Worm (Caenorhabditis elegans) whole organism, L3 larva: ENCODE measurements around the gene spp-28.
A peak's percentile ranks its signal among the peaks of the same experiment; 100 is the strongest.

Source experiments
- R02D3.7 ChIP-seq: fragments of 150-350 bp; optimal IDR thresholded peaks from 2 replicates; lab custom pipeline; 2014; ENCODE audit warnings: missing biosample characterization, missing genetic modification characterization
- ZK546.5 ChIP-seq: sonication (generic microtip); optimal IDR thresholded peaks from 2 replicates; lab custom pipeline; 2017; ENCODE audit warnings: missing biosample characterization, missing genetic modification characterization
- aly-2 ChIP-seq: fragments of 150-350 bp; optimal IDR thresholded peaks from 2 replicates; lab custom pipeline; 2014; ENCODE audit warnings: missing biosample characterization, missing genetic modification characterization
- ama-1 ChIP-seq: fragments of 150-350 bp; optimal IDR thresholded peaks from 2 replicates; lab custom pipeline; 2018
- ceh-16 ChIP-seq: sonication (generic microtip); optimal IDR thresholded peaks from 2 replicates; lab custom pipeline; 2017; ENCODE audit warnings: missing biosample characterization, missing genetic modification characterization
- ceh-28 ChIP-seq: fragments of 150-350 bp; optimal IDR thresholded peaks from 2 replicates; lab custom pipeline; 2014; ENCODE audit warnings: missing biosample characterization, missing genetic modification reagents, missing genetic modification characterization
- ceh-82 ChIP-seq: fragments of 150-350 bp; optimal IDR thresholded peaks from 2 replicates; lab custom pipeline; 2014; ENCODE audit warnings: missing biosample characterization, missing genetic modification characterization
- ceh-9 ChIP-seq: sonication (generic microtip); optimal IDR thresholded peaks from 2 replicates; lab custom pipeline; 2018; ENCODE audit warnings: missing biosample characterization, missing genetic modification characterization
- daf-12 ChIP-seq: fragments of 150-350 bp; optimal IDR thresholded peaks from 2 replicates; lab custom pipeline; 2014; ENCODE audit warnings: missing biosample characterization, missing genetic modification reagents, missing genetic modification characterization
- egl-27 ChIP-seq: sonication (generic microtip); optimal IDR thresholded peaks from 4 replicates; lab custom pipeline; 2017; ENCODE audit warnings: missing biosample characterization, missing genetic modification reagents, missing genetic modification characterization
- egl-5 ChIP-seq: fragments of 150-350 bp; optimal IDR thresholded peaks from 2 replicates; lab custom pipeline; 2017; ENCODE audit warnings: missing biosample characterization, missing genetic modification reagents, missing genetic modification characterization, inconsistent platforms
- elt-2 ChIP-seq: sonication (generic microtip); optimal IDR thresholded peaks from 2 replicates; lab custom pipeline; 2016; ENCODE audit warnings: missing genetic modification reagents, mild to moderate bottlenecking, missing genetic modification characterization, missing compliant biosample characterization
- elt-3 ChIP-seq, 3 experiments: fragments of 150-350 bp in 1 of 3; sonication (generic microtip) in 2 of 3; optimal IDR thresholded peaks; 2 replicates in 2 of 3; 4 replicates in 1 of 3; lab custom pipeline; 2014 to 2017; ENCODE audit warnings: missing biosample characterization in 3 of 3, missing genetic modification characterization in 3 of 3
- eor-1 ChIP-seq, 2 experiments: fragments of 150-350 bp; optimal IDR thresholded peaks; 2 replicates each; lab custom pipeline; 2014 to 2018; ENCODE audit warnings: missing biosample characterization in 2 of 2, missing genetic modification characterization in 2 of 2
- fkh-2 ChIP-seq: fragments of 150-350 bp; optimal IDR thresholded peaks from 2 replicates; lab custom pipeline; 2014; ENCODE audit warnings: missing biosample characterization, missing genetic modification reagents, missing genetic modification characterization
- fos-1 ChIP-seq: fragments of 150-350 bp; optimal IDR thresholded peaks from 2 replicates; lab custom pipeline; 2014; ENCODE audit warnings: missing biosample characterization, missing genetic modification characterization
- hmg-11 ChIP-seq: sonication (generic microtip); optimal IDR thresholded peaks from 2 replicates; lab custom pipeline; 2016; ENCODE audit warnings: missing genetic modification characterization, missing compliant biosample characterization
- jun-1 ChIP-seq: fragments of 150-350 bp; optimal IDR thresholded peaks from 2 replicates; lab custom pipeline; 2014; ENCODE audit warnings: missing biosample characterization, missing genetic modification reagents, missing genetic modification characterization
- lin-15B ChIP-seq: fragments of 150-350 bp; optimal IDR thresholded peaks from 2 replicates; lab custom pipeline; 2014; ENCODE audit warnings: missing biosample characterization, missing genetic modification characterization
- lin-39 ChIP-seq: fragments of 150-350 bp; optimal IDR thresholded peaks from 2 replicates; lab custom pipeline; 2018; ENCODE audit warnings: missing biosample characterization, missing genetic modification reagents, missing genetic modification characterization
- lsy-12 ChIP-seq: sonication (generic microtip); optimal IDR thresholded peaks from 2 replicates; lab custom pipeline; 2016; ENCODE audit warnings: mild to moderate bottlenecking, missing genetic modification characterization, missing compliant biosample characterization
- mdl-1 ChIP-seq: fragments of 150-350 bp; optimal IDR thresholded peaks from 2 replicates; lab custom pipeline; 2014; ENCODE audit warnings: missing biosample characterization, missing genetic modification characterization
- mml-1 ChIP-seq: fragments of 150-350 bp; sonication (generic microtip); optimal IDR thresholded peaks from 3 replicates; lab custom pipeline; 2014; ENCODE audit warnings: missing biosample characterization, missing genetic modification characterization
- nfya-1 ChIP-seq: sonication (generic microtip); optimal IDR thresholded peaks from 2 replicates; lab custom pipeline; 2017; ENCODE audit warnings: missing genetic modification characterization, mild to moderate bottlenecking, missing compliant biosample characterization, antibody characterized with exemption, moderate library complexity; ENCODE audit not compliant: insufficient read depth
- nhr-11 ChIP-seq: fragments of 150-350 bp; optimal IDR thresholded peaks from 2 replicates; lab custom pipeline; 2014; ENCODE audit warnings: missing biosample characterization, missing genetic modification characterization
- nhr-23 ChIP-seq: fragments of 150-350 bp; optimal IDR thresholded peaks from 2 replicates; lab custom pipeline; 2014; ENCODE audit warnings: missing biosample characterization, missing genetic modification reagents, missing genetic modification characterization
- nhr-25 ChIP-seq: sonication (generic microtip); optimal IDR thresholded peaks from 2 replicates; lab custom pipeline; 2017; ENCODE audit warnings: missing biosample characterization, missing genetic modification characterization
- nhr-28 ChIP-seq: fragments of 150-350 bp; optimal IDR thresholded peaks from 2 replicates; lab custom pipeline; 2014; ENCODE audit warnings: missing biosample characterization, missing genetic modification characterization
- nhr-43 ChIP-seq: sonication (generic microtip); optimal IDR thresholded peaks from 2 replicates; lab custom pipeline; 2016; ENCODE audit warnings: mild to moderate bottlenecking, missing genetic modification characterization, missing compliant biosample characterization; ENCODE audit not compliant: poor library complexity, severe bottlenecking
- nhr-67 ChIP-seq: fragments of 150-350 bp; optimal IDR thresholded peaks from 2 replicates; lab custom pipeline; 2014; ENCODE audit warnings: missing biosample characterization, missing genetic modification characterization
- nhr-77 ChIP-seq: fragments of 150-350 bp; optimal IDR thresholded peaks from 2 replicates; lab custom pipeline; 2014; ENCODE audit warnings: missing biosample characterization, missing genetic modification characterization
- pha-4 ChIP-seq: fragments of 150-350 bp; optimal IDR thresholded peaks from 2 replicates; lab custom pipeline; 2014; ENCODE audit warnings: missing biosample characterization, missing genetic modification reagents, missing genetic modification characterization
- pqm-1 ChIP-seq: fragments of 150-350 bp; optimal IDR thresholded peaks from 2 replicates; lab custom pipeline; 2017; ENCODE audit warnings: missing biosample characterization, missing genetic modification characterization, inconsistent platforms
- skn-1 ChIP-seq: fragments of 150-350 bp; optimal IDR thresholded peaks from 2 replicates; lab custom pipeline; 2014; ENCODE audit warnings: missing biosample characterization, missing genetic modification characterization
- snpc-4 ChIP-seq: fragments of 150-350 bp; optimal IDR thresholded peaks from 2 replicates; lab custom pipeline; 2014; ENCODE audit warnings: missing biosample characterization, missing genetic modification characterization
- tbx-2 ChIP-seq: sonication (generic microtip); optimal IDR thresholded peaks from 2 replicates; lab custom pipeline; 2016; ENCODE audit warnings: mild to moderate bottlenecking, missing genetic modification characterization, missing compliant biosample characterization
- unc-39 ChIP-seq: sonication (generic microtip); optimal IDR thresholded peaks from 4 replicates; lab custom pipeline; 2017; ENCODE audit warnings: missing biosample characterization, missing genetic modification characterization
- unc-62 ChIP-seq: fragments of 150-350 bp; sonication (generic microtip); optimal IDR thresholded peaks from 4 replicates; lab custom pipeline; 2014; ENCODE audit warnings: missing biosample characterization, missing genetic modification reagents, missing genetic modification characterization
- zag-1 ChIP-seq: fragments of 150-350 bp; optimal IDR thresholded peaks from 2 replicates; lab custom pipeline; 2014; ENCODE audit warnings: missing biosample characterization, missing genetic modification characterization

Gene spp-28

DNA sequence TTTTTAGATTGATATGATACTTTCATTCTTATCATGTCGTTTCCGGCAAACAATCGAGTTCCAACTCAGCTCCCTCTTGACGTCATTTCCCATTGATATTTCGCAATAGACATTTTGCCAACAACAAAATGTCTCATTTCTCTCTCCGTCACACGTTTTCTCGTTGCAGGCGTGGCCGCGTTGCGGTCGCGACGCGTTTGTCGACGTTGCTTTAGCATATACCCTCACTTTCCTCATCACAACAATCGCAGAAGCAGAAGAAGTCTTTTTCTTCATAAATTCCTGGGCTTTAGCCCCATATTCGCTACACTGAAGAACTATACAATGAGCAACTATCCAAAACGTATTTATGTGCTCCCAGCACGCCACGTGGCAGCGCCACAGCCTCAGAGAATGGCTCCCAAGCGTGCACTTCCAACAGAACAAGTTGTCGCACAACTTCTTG is 3.5 kb upstream of the spp-28 start, which contains the start of gene xbp-1 (continued):
- TF ChIP-seq fkh-2 (tag; lab: Kevin White, UChicago): no peak
- TF ChIP-seq unc-62: peak; percentile 30
- peak; percentile 45 for TF ChIP-seq ceh-82
- TF ChIP-seq ama-1: peak; percentile 88
- TF ChIP-seq egl-27: peak; percentile 86
- TF ChIP-seq snpc-4 (tag; lab: Kevin White, UChicago): peak; percentile 76
- TF ChIP-seq hmg-11: peak; percentile 80
- peak; percentile 94 for TF ChIP-seq nhr-25 (tag; lab: Kevin White, UChicago)
- no peak for TF ChIP-seq mml-1 (tag; lab: Kevin White, UChicago)
- TF ChIP-seq unc-39 (tag; lab: Kevin White, UChicago): no peak
- no peak for TF ChIP-seq eor-1 (tag; optimal IDR thresholded peaks at IDR 0.05; lab: Kevin White, UChicago)
- TF ChIP-seq ceh-28 (tag; lab: Kevin White, UChicago): peak; percentile 75
- TF ChIP-seq lsy-12 (tag; lab: Kevin White, UChicago): peak; percentile 81
- peak; percentile 84 for TF ChIP-seq lin-15B

ce11 chrIII:4191091-4191638 is 1.0 kb upstream of the spp-28 start, which contains the start of gene dnj-16:
Gene dnj-16 (plus strand): TSS chrIII:4191141.
- no peak for TF ChIP-seq nhr-77 (tag; lab: Kevin White, UChicago)
- peak; percentile 30 for TF ChIP-seq pqm-1 (tag; lab: Kevin White, UChicago)
- TF ChIP-seq ZK546.5: no peak
- peak; percentile 69 for TF ChIP-seq nfya-1 (tag; lab: Kevin White, UChicago)
- TF ChIP-seq lin-39 (tag; lab: Kevin White, UChicago): peak; percentile 33
- no peak for TF ChIP-seq unc-39 (tag; lab: Kevin White, UChicago)
- no peak for TF ChIP-seq nhr-23 (tag; lab: Kevin White, UChicago)
- peak; percentile 4 for TF ChIP-seq ceh-28 (tag; lab: Kevin White, UChicago)
- peak; percentile 40 for TF ChIP-seq lin-15B
- no peak for TF ChIP-seq nhr-43 (tag; lab: Kevin White, UChicago)
- no peak for TF ChIP-seq egl-5 (tag; lab: Kevin White, UChicago)
- TF ChIP-seq nhr-25 (tag; lab: Kevin White, UChicago): peak; percentile 8
- peak; percentile 9 for TF ChIP-seq snpc-4 (tag; lab: Kevin White, UChicago)
- peak; percentile 43 for TF ChIP-seq hmg-11
- TF ChIP-seq jun-1: peak; percentile 56
- peak; percentile 88 for TF ChIP-seq pha-4
- TF ChIP-seq, all 47 proteins: peak for 10

DNA sequence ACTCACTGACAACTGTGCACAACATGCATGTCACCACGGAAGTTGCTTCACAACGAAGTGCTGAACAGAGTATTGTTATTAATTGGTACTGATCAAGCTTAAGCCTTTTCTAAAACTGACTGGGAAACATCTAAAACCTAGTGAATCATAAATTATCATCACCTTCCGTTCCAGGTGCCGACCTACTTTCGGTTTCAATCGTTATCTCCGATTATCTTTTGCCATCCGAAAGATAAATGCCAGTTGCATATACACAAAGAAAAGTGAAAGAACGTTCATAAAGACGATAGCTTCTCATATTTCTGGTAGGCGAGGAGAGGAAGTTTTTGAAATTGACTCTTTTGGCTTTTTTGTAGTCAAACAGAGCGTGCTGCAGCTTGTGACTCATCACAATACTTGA is 539 bp downstream of the spp-28 start:
- TF ChIP-seq egl-5 (tag; lab: Kevin White, UChicago) (no peak), nhr-43 (tag; lab: Kevin White, UChicago) (peak; percentile 10), nhr-23 (tag; lab: Kevin White, UChicago) (peak; percentile 4)
- TF ChIP-seq, all 47 proteins: peak for 2

DNA sequence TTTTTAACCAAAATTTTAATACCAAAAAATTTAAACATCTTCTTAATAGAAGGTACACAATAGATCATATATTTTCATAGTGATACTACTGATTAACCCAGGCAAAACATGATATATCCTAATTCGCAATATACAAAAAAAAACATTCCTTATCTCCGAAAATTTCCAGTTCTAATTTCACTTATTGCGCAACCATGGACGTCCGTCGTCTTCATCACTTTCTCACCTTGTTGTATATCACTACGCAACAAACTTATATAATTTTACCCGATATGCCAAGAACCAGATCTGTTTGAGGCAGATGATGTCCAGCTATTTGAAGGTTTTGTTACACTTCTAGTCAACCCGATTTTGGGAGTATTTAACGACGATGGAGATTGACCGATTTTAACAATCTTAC is 2.3 kb downstream of the spp-28 start, which contains the start of gene R74.2:
Gene R74.2 (plus strand): TSS at position 316 of the 400 bp plus-strand sequence.
- TF ChIP-seq elt-3 (tag; optimal IDR thresholded peaks at IDR 0.05; lab: Kevin White, UChicago) (peak in 1 of 3 experiments; percentile 17), zag-1 (tag; lab: Kevin White, UChicago) (no peak), nhr-77 (tag; lab: Kevin White, UChicago) (no peak), nhr-11 (tag; lab: Kevin White, UChicago) (no peak), nfya-1 (tag; lab: Kevin White, UChicago) (peak; percentile 13), mml-1 (tag; lab: Kevin White, UChicago) (no peak), jun-1 (no peak), eor-1 (tag; optimal IDR thresholded peaks at IDR 0.05; lab: Kevin White, UChicago) (no peak), fos-1 (tag; lab: Kevin White, UChicago) (no peak), nhr-25 (tag; lab: Kevin White, UChicago) (peak; percentile 71), nhr-43 (tag; lab: Kevin White, UChicago) (peak; percentile 20)

DNA sequence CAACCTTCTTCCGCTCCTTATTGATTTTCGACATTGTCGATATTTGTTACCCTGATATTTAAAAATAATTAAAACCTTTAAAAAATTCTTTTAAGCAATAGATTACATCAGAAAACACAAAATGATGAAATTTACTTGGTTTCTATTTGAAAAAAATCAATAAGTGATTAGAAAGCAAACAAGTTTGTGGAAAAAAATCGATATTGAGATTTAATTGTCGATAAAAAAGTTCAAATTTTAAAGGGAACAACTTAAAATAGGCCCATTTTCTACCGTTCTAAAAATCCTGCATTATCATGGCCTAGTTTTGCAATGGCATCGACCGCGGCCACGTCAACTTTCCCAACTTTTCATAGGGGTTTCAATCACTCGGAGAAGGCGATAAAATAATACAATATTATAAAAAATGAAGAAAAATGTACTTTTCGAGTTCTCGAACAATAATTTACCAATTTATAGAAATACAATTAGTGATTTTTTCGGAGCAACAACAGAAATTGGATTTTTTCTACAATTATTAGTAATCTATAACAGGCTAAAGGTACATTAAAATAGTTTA is 3.3 kb downstream of the spp-28 start, which contains the start of gene lars-1:
Gene lars-1 (minus strand): TSS at position 51 of the 559 bp plus-strand sequence.
- TF ChIP-seq ceh-9 (tag; lab: Kevin White, UChicago): no peak
- TF ChIP-seq nfya-1 (tag; lab: Kevin White, UChicago): peak; percentile 22
- no peak for TF ChIP-seq mml-1 (tag; lab: Kevin White, UChicago)
- no peak for TF ChIP-seq nhr-67 (tag; lab: Kevin White, UChicago)
- no peak for TF ChIP-seq nhr-43 (tag; lab: Kevin White, UChicago)
- no peak for TF ChIP-seq elt-2
- no peak for TF ChIP-seq elt-3 (tag; optimal IDR thresholded peaks at IDR 0.05; lab: Kevin White, UChicago)
- no peak for TF ChIP-seq snpc-4 (tag; lab: Kevin White, UChicago)
- no peak for TF ChIP-seq nhr-28 (tag; lab: Kevin White, UChicago)
- no peak for TF ChIP-seq ZK546.5
- TF ChIP-seq lsy-12 (tag; lab: Kevin White, UChicago): no peak
- no peak for TF ChIP-seq tbx-2
- TF ChIP-seq hmg-11: peak; percentile 17
- no peak for TF ChIP-seq skn-1 (tag; lab: Kevin White, UChicago)
- TF ChIP-seq ceh-28 (tag; lab: Kevin White, UChicago): peak; percentile 49
- TF ChIP-seq daf-12 (tag; lab: Kevin White, UChicago): no peak
- no peak for TF ChIP-seq mdl-1 (tag; lab: Kevin White, UChicago)
- no peak for TF ChIP-seq R02D3.7 (tag; lab: Kevin White, UChicago)
- no peak for TF ChIP-seq nhr-23 (tag; lab: Kevin White, UChicago)
- no peak for TF ChIP-seq aly-2 (tag; lab: Kevin White, UChicago)
- peak; percentile 49 for TF ChIP-seq lin-15B
- no peak for TF ChIP-seq unc-62
- TF ChIP-seq fkh-2 (tag; lab: Kevin White, UChicago): no peak
- TF ChIP-seq ceh-16: no peak
